Fruit fly (Drosophila melanogaster): ENCODE data around the gene CG8086.
A peak's percentile ranks its signal among the peaks of the same experiment; 100 is the strongest.

CG8086 gene

dm6 chr2L:8300220-8301167 lies 43.2 kb upstream of the CG8086 start, which contains the start of gene Btk (continued):
- TF ChIP-seq HHEX (GFP tag; optimal IDR thresholded peaks at IDR 0.05) (peak; percentile 0), CG15514 (GFP tag; optimal IDR thresholded peaks at IDR 0.05) (peak; percentile 2), CG12391 (tag; optimal IDR thresholded peaks at IDR 0.05) (no peak), BEAF-32 (GFP tag; optimal IDR thresholded peaks at IDR 0.05) (peak; percentile 11), Ets65A (GFP tag) (peak; percentile 40), yki (optimal IDR thresholded peaks at IDR 0.05) (no peak)

- TF ChIP-seq Sry-β (GFP tag; optimal IDR thresholded peaks at IDR 0.05) (no peak), CG1832 (GFP tag; optimal IDR thresholded peaks at IDR 0.05) (no peak), Meics (GFP tag; optimal IDR thresholded peaks at IDR 0.05) (no peak), Scr (GFP tag; IDR thresholded peaks at IDR 0.05; ENCODE audit: partially characterized antibody) (0 out of 2 replicates have a peak, but pooled peaks have one; percentile 23), phol (tag; optimal IDR thresholded peaks at IDR 0.05) (no peak), D (optimal IDR thresholded peaks at IDR 0.05) (no peak), D (GFP tag; optimal IDR thresholded peaks at IDR 0.05) (no peak), CG7357 (GFP tag; IDR thresholded peaks at IDR 0.05) (no peak), CG17568 (GFP tag; optimal IDR thresholded peaks at IDR 0.05) (no peak), Optix (GFP tag; IDR thresholded peaks at IDR 0.05) (no peak), Max (GFP tag; optimal IDR thresholded peaks at IDR 0.05) (no peak), Asciz (GFP tag; optimal IDR thresholded peaks at IDR 0.05) (no peak), CG18599 (GFP tag; optimal IDR thresholded peaks at IDR 0.05) (no peak), CG4707 (GFP tag; optimal IDR thresholded peaks at IDR 0.05) (no peak), CoRest (tag; optimal IDR thresholded peaks at IDR 0.05) (no peak), Atf6 (GFP tag; IDR thresholded peaks at IDR 0.05) (no peak), CG18011 (GFP tag; optimal IDR thresholded peaks at IDR 0.05) (no peak), Ada2b (GFP tag; IDR thresholded peaks at IDR 0.05) (no peak), CG14710 (tag; optimal IDR thresholded peaks at IDR 0.05) (peak; percentile 7), CG2129 (GFP tag; IDR thresholded peaks at IDR 0.05; ENCODE audit: partially characterized antibody) (no peak), CG17361 (GFP tag; IDR thresholded peaks at IDR 0.05) (0 out of 3 replicates have a peak, but pooled peaks have one; percentile 29), sc (optimal IDR thresholded peaks at IDR 0.05) (no peak), sc (GFP tag; optimal IDR thresholded peaks at IDR 0.05) (no peak), CG1024 (GFP tag; IDR thresholded peaks at IDR 0.05) (no peak), fd96Cb (tag; optimal IDR thresholded peaks at IDR 0.05) (no peak), CG9797 (GFP tag; optimal IDR thresholded peaks at IDR 0.05) (no peak), Mad (GFP tag; optimal IDR thresholded peaks at IDR 0.05) (no peak), Ravus (GFP tag; IDR thresholded peaks at IDR 0.05) (no peak), gt (GFP tag; IDR thresholded peaks at IDR 0.05) (no peak), CG43689 (GFP tag; IDR thresholded peaks at IDR 0.05) (no peak), luna (GFP tag; optimal IDR thresholded peaks at IDR 0.05) (no peak), odd (GFP tag; optimal IDR thresholded peaks at IDR 0.05) (no peak), tap (tag; optimal IDR thresholded peaks at IDR 0.05) (no peak), CG6791 (GFP tag; IDR thresholded peaks at IDR 0.05; ENCODE audit: partially characterized antibody) (no peak), mam (GFP tag; optimal IDR thresholded peaks at IDR 0.05) (no peak), peb (GFP tag; IDR thresholded peaks at IDR 0.05) (no peak), rib (GFP tag; IDR thresholded peaks at IDR 0.05) (no peak), dmrt11E (tag; optimal IDR thresholded peaks at IDR 0.05) (no peak), Hr3 (GFP tag; optimal IDR thresholded peaks at IDR 0.05) (no peak), stwl (tag; optimal IDR thresholded peaks at IDR 0.05) (no peak), Doc3 (GFP tag; IDR thresholded peaks at IDR 0.05; ENCODE audit: partially characterized antibody) (no peak)
These were observed 42.0 kb upstream of the CG8086 start for dm6 chr2L:8299194-8299811.

Data from whole organism, embryonic.